Fruit fly (Drosophila melanogaster): ENCODE results near the gene yip2.

yip2 gene

dm6 chr2L:9897296-9897695 lies 17.8 kb upstream of the yip2 start, which contains the start of gene RpS2:
Gene RpS2 (minus strand): TSS chr2L:9897552.
- peak; percentile 36 for TF ChIP-seq Smox (GFP tag; optimal IDR thresholded peaks at IDR 0.05)
- TF ChIP-seq CG6854 (GFP tag; optimal IDR thresholded peaks at IDR 0.05) = peak; percentile 73
- TF ChIP-seq CG34406 (GFP tag; optimal IDR thresholded peaks at IDR 0.05) = peak; percentile 36
- TF ChIP-seq topi (GFP tag; optimal IDR thresholded peaks at IDR 0.05) = peak; percentile 39
- peak; percentile 26 for TF ChIP-seq Ets21C (GFP tag; optimal IDR thresholded peaks at IDR 0.05)
- peak; percentile 1 for TF ChIP-seq cyc (GFP tag; optimal IDR thresholded peaks at IDR 0.05)
- TF ChIP-seq Hr39 (GFP tag; optimal IDR thresholded peaks at IDR 0.05) = peak; percentile 30
- TF ChIP-seq Eip78C (GFP tag) = peak; percentile 79
- TF ChIP-seq spab (GFP tag; optimal IDR thresholded peaks at IDR 0.05) = no peak
- no peak for TF ChIP-seq salr (GFP tag; optimal IDR thresholded peaks at IDR 0.05)
- TF ChIP-seq CG6808 (GFP tag; optimal IDR thresholded peaks at IDR 0.05) = peak; percentile 45
- peak; percentile 24 for TF ChIP-seq CG31627 (GFP tag; optimal IDR thresholded peaks at IDR 0.05)
- peak; percentile 32 to 39 for TF ChIP-seq ss (GFP tag; optimal IDR thresholded peaks at IDR 0.05)
- peak; percentile 26 for TF ChIP-seq vri (GFP tag; optimal IDR thresholded peaks at IDR 0.05)
- peak; percentile 58 for TF ChIP-seq Sox102F (GFP tag; optimal IDR thresholded peaks at IDR 0.05)
- TF ChIP-seq CG1621 (tag; optimal IDR thresholded peaks at IDR 0.05) = peak; percentile 28
- TF ChIP-seq Eip75B (GFP tag; optimal IDR thresholded peaks at IDR 0.05) = peak; percentile 28
- TF ChIP-seq Ets96B (tag; optimal IDR thresholded peaks at IDR 0.05) = no peak
- TF ChIP-seq fkh (GFP tag; optimal IDR thresholded peaks at IDR 0.05) = peak; percentile 22
- peak; percentile 31 for TF ChIP-seq acj6 (GFP tag; optimal IDR thresholded peaks at IDR 0.05)
- TF ChIP-seq esn (GFP tag; optimal IDR thresholded peaks at IDR 0.05) = peak; percentile 71
- TF ChIP-seq Hr4 (GFP tag; optimal IDR thresholded peaks at IDR 0.05) = no peak
- TF ChIP-seq lz (GFP tag; optimal IDR thresholded peaks at IDR 0.05) = no peak
- TF ChIP-seq CG32006 (GFP tag; optimal IDR thresholded peaks at IDR 0.05) = no peak
- TF ChIP-seq CG3032 (tag; optimal IDR thresholded peaks at IDR 0.05) = peak; percentile 1
- TF ChIP-seq CG11902 (GFP tag; optimal IDR thresholded peaks at IDR 0.05) = no peak
- TF ChIP-seq CG7368 (GFP tag; optimal IDR thresholded peaks at IDR 0.05) = no peak
- TF ChIP-seq OdsH (GFP tag; optimal IDR thresholded peaks at IDR 0.05) = peak; percentile 28
- TF ChIP-seq Lpt (GFP tag; optimal IDR thresholded peaks at IDR 0.05) = no peak
- peak; percentile 70 for TF ChIP-seq Sox14 (GFP tag; optimal IDR thresholded peaks at IDR 0.05)
- no peak for TF ChIP-seq CG6276 (GFP tag; optimal IDR thresholded peaks at IDR 0.05)
- no peak for TF ChIP-seq CG11762 (GFP tag; optimal IDR thresholded peaks at IDR 0.05; ENCODE audit: insufficient read depth)

- TF ChIP-seq acj6 (GFP tag; optimal IDR thresholded peaks at IDR 0.05) (no peak), vri (GFP tag; optimal IDR thresholded peaks at IDR 0.05) (no peak), Hr4 (GFP tag; optimal IDR thresholded peaks at IDR 0.05) (no peak), pdm3 (GFP tag; optimal IDR thresholded peaks at IDR 0.05) (no peak), CG1621 (tag; optimal IDR thresholded peaks at IDR 0.05) (no peak), salr (GFP tag; optimal IDR thresholded peaks at IDR 0.05) (no peak), Met (GFP tag; optimal IDR thresholded peaks at IDR 0.05) (no peak), eg (GFP tag; IDR thresholded peaks at IDR 0.05) (no peak), OdsH (GFP tag; optimal IDR thresholded peaks at IDR 0.05) (no peak), CG7368 (GFP tag; optimal IDR thresholded peaks at IDR 0.05) (no peak), Ets21C (GFP tag; optimal IDR thresholded peaks at IDR 0.05) (no peak), CG3032 (tag; optimal IDR thresholded peaks at IDR 0.05) (no peak), lz (GFP tag; optimal IDR thresholded peaks at IDR 0.05) (no peak), CG11294 (GFP tag; IDR thresholded peaks at IDR 0.05) (no peak)
These were observed 12.0 kb upstream of the yip2 start, which contains the start of gene Muc30E for dm6 chr2L:9903028-9903427. Gene Muc30E (minus strand): TSS chr2L:9903128.

- peak; percentile 32 for TF ChIP-seq CG10669 (GFP tag; optimal IDR thresholded peaks at IDR 0.05)
- peak; percentile 47 for TF ChIP-seq CG3032 (tag; optimal IDR thresholded peaks at IDR 0.05)
- no peak for TF ChIP-seq OdsH (GFP tag; optimal IDR thresholded peaks at IDR 0.05)
- no peak for TF ChIP-seq Met (GFP tag; optimal IDR thresholded peaks at IDR 0.05)
- TF ChIP-seq Gug (GFP tag; IDR thresholded peaks at IDR 0.05) = peak; percentile 69
- peak; percentile 22 for TF ChIP-seq CG3919 (GFP tag; optimal IDR thresholded peaks at IDR 0.05)
- TF ChIP-seq CG4318 (GFP tag; optimal IDR thresholded peaks at IDR 0.05) = no peak
- TF ChIP-seq Ets96B (tag; optimal IDR thresholded peaks at IDR 0.05) = peak; percentile 53
- peak; percentile 20 for TF ChIP-seq net (GFP tag; optimal IDR thresholded peaks at IDR 0.05)
- TF ChIP-seq dsx (GFP tag; optimal IDR thresholded peaks at IDR 0.05; ENCODE audit: poor library complexity, severe bottlenecking) = peak; percentile 6
- no peak for TF ChIP-seq pdm3 (GFP tag; optimal IDR thresholded peaks at IDR 0.05)
- TF ChIP-seq CG9139 (GFP tag; optimal IDR thresholded peaks at IDR 0.05) = no peak
- TF ChIP-seq CG6276 (GFP tag; optimal IDR thresholded peaks at IDR 0.05) = peak; percentile 29
- TF ChIP-seq fd85E (GFP tag; optimal IDR thresholded peaks at IDR 0.05) = no peak
- no peak for TF ChIP-seq Blimp-1 (GFP tag; optimal IDR thresholded peaks at IDR 0.05)
- TF ChIP-seq achi (GFP tag; optimal IDR thresholded peaks at IDR 0.05) = peak; percentile 30
- peak; percentile 66 for TF ChIP-seq CG11294 (GFP tag; IDR thresholded peaks at IDR 0.05)
- TF ChIP-seq CG15336 (GFP tag; IDR thresholded peaks at IDR 0.05) = peak; percentile 50; the same call in 1 of the 2 replicates
- peak; percentile 78 for TF ChIP-seq CG6163 (GFP tag; IDR thresholded peaks at IDR 0.05)
- TF ChIP-seq lz (GFP tag; optimal IDR thresholded peaks at IDR 0.05) = no peak
These were observed 8.4 kb upstream of the yip2 start for dm6 chr2L:9906641-9907040.

Data from whole organism, prepupa.